Fruit fly (Drosophila melanogaster): ENCODE data around the gene CG3199.

CG3199 gene

DNA sequence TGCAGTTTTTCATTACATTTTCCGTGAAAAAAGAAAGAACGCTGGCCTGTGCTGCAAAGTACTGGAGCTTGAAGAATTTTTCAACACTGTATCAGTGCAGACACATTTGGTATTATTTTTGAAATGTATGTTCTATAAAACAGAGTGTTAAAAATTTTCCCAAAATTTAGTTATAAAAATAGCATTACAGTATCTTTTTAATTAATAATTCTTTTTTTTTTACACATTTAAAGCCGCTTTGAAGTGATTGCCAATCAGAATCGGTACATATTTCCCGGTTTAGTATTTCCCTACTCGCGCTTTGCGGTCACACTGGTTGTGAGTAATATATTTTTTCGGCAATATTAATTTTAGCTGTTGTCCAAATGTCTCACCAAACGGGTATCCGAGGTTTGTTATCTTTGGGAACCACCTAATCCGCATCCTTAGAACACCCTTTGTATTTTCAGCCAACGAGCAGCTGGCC is 40.1 kb upstream of the CG3199 start, which contains the start of the genes Abi and twf (continued):
- TF ChIP-seq CG12299 (tag; optimal IDR thresholded peaks at IDR 0.05), result peak; percentile 20
- TF ChIP-seq ERR (GFP tag; optimal IDR thresholded peaks at IDR 0.05), result peak; percentile 47
- no peak for TF ChIP-seq CG11560 (tag; IDR thresholded peaks at IDR 0.05)
- TF ChIP-seq MESR4 (GFP tag; optimal IDR thresholded peaks at IDR 0.05), result peak; percentile 24
- TF ChIP-seq eve (GFP tag; optimal IDR thresholded peaks at IDR 0.05), result no peak
- no peak for TF ChIP-seq pan (optimal IDR thresholded peaks at IDR 0.05)
- TF ChIP-seq pan (GFP tag; optimal IDR thresholded peaks at IDR 0.05 in 1 of 2, IDR thresholded peaks at IDR 0.05 in 1 of 2), result peak in 1 of 2 experiments; percentile 77
- TF ChIP-seq bsh (GFP tag; optimal IDR thresholded peaks at IDR 0.05), result peak in 1 of 2 experiments; percentile 62
- peak; percentile 42 for TF ChIP-seq sd (tag; optimal IDR thresholded peaks at IDR 0.05)
- peak; percentile 60 for TF ChIP-seq CG3281 (GFP tag; optimal IDR thresholded peaks at IDR 0.05)
- TF ChIP-seq fd64A (GFP tag; optimal IDR thresholded peaks at IDR 0.05), result no peak
- TF ChIP-seq Max (GFP tag; optimal IDR thresholded peaks at IDR 0.05), result peak; percentile 85
- no peak for TF ChIP-seq chinmo (GFP tag; IDR thresholded peaks at IDR 0.05; ENCODE audit: partially characterized antibody)
- peak; percentile 62 for TF ChIP-seq Bdp1 (GFP tag; optimal IDR thresholded peaks at IDR 0.05)

DNA sequence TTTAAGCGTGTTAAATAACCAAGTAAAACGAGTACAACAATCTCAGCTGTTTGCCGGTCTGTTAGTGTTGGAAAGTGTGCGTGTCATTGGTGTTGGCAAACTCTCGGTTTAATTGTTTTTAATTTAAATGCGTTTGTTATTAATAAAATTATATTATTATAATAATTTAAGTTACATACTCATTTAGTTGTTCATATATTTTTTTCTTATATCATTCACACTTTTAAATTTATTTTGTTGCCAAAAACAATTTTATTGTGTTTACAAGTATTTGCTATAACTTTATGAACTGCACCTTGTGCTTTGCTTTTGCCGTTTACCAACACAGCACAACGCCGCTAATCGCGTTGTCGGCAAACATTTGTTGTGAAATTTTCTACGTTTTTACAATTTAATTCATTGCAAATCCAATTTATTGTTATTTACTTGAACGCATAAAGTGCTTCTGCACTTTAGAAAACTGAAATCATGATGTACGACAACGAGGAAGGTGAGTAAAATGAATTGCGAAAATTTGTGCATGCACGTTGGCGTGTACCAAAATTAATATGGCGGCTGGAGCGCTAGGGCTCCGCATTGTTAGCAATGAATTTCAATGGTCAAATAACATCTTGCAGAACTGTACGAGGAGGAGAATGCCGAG is 36.9 kb upstream of the CG3199 start, which contains the start of the genes 140up and Polr2B:
TSS of gene 140up (minus strand) at position 70 of the 643 bp plus-strand sequence.
TSS of gene Polr2B (plus strand) at position 313 of the 643 bp plus-strand sequence.
- TF ChIP-seq org-1 (GFP tag; optimal IDR thresholded peaks at IDR 0.05) (peak; percentile 81), CG10321 (GFP tag; IDR thresholded peaks at IDR 0.05) (peak; percentile 48), exex (tag; optimal IDR thresholded peaks at IDR 0.05) (peak; percentile 73), run (tag; optimal IDR thresholded peaks at IDR 0.05) (peak; percentile 63), jigr1 (GFP tag; IDR thresholded peaks at IDR 0.05) (peak; percentile 80; the same call in 2 of the 3 replicates), Bteb2 (GFP tag; optimal IDR thresholded peaks at IDR 0.05) (peak; percentile 52), CG3407 (GFP tag; optimal IDR thresholded peaks at IDR 0.05) (peak; percentile 86), Ssrp (tag; optimal IDR thresholded peaks at IDR 0.05) (peak; percentile 95), H15 (GFP tag; IDR thresholded peaks at IDR 0.05) (peak; percentile 86; the same call in 2 of the 3 replicates), CG33557 (GFP tag; optimal IDR thresholded peaks at IDR 0.05) (peak; percentile 93), pzg (GFP tag; optimal IDR thresholded peaks at IDR 0.05) (peak; percentile 43), CG15269 (tag; optimal IDR thresholded peaks at IDR 0.05) (peak; percentile 93), CG2120 (GFP tag; optimal IDR thresholded peaks at IDR 0.05) (peak; percentile 92), GATAe (GFP tag; conservative IDR thresholded peaks at IDR 0.05) (peak; percentile 83), CG3838 (GFP tag; optimal IDR thresholded peaks at IDR 0.05) (peak; percentile 50), CG30431 (GFP tag; optimal IDR thresholded peaks at IDR 0.05) (peak; percentile 86), hth (optimal IDR thresholded peaks at IDR 0.05) (no peak), amos (GFP tag; IDR thresholded peaks at IDR 0.05; ENCODE audit: partially characterized antibody) (0 out of 2 replicates have a peak, but pooled peaks have one; percentile 4), Atf6 (GFP tag; IDR thresholded peaks at IDR 0.05) (peak; percentile 91), CG15601 (tag; optimal IDR thresholded peaks at IDR 0.05) (no peak), CG17186 (GFP tag; optimal IDR thresholded peaks at IDR 0.05) (peak; percentile 12), CG9817 (tag; optimal IDR thresholded peaks at IDR 0.05) (peak; percentile 95), Neu2 (GFP tag; optimal IDR thresholded peaks at IDR 0.05; ENCODE audit: borderline replicate concordance) (no peak), Mad (GFP tag; optimal IDR thresholded peaks at IDR 0.05) (peak; percentile 89), CG2712 (tag; optimal IDR thresholded peaks at IDR 0.05) (peak; percentile 96), H2.0 (GFP tag; IDR thresholded peaks at IDR 0.05) (peak; percentile 87), fd102C (GFP tag; optimal IDR thresholded peaks at IDR 0.05) (peak; percentile 8), Blimp-1 (GFP tag; optimal IDR thresholded peaks at IDR 0.05) (peak; percentile 91), CG6765 (GFP tag; optimal IDR thresholded peaks at IDR 0.05) (peak; percentile 83), ssp (GFP tag; IDR thresholded peaks at IDR 0.05) (peak; percentile 89), Camta (GFP tag; optimal IDR thresholded peaks at IDR 0.05) (peak; percentile 70), Hr78 (GFP tag; optimal IDR thresholded peaks at IDR 0.05) (no peak), wek (GFP tag; optimal IDR thresholded peaks at IDR 0.05) (no peak), CG1233 (GFP tag; optimal IDR thresholded peaks at IDR 0.05) (peak; percentile 92)

Measured in whole organism, embryonic.